Worm (Caenorhabditis elegans): ENCODE measurements around the gene dars-1.

DNA sequence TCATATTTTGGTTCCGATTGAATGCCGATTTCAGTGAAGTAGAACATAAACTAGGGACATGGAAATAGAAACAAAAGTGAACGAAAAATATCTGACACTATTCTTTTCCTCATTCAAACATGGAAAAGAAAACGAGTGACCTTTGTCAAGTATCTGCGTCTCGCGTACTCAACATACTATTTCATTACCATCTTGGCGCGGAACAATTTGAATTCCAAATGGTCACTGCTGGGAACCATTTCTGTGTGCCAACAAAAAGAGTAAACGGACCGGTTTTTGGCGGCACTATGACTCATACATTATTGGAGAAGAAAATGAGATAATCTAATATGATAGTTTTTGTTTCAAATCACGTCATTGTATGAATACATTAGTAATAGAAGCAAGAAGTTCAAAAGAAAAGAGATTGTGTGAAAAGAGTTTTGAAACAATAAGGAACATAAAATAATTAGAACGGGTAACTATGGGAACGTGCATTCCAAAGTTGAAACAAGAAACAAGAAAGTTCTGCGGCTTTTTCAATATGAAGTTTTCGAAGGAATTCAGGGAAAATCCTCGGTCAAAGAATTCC, 8.5 kb downstream of the dars-1 start:
- TF ChIP-seq ztf-23 (GFP tag; IDR thresholded peaks at IDR 0.05) (no peak), tab-1 (GFP tag; IDR thresholded peaks at IDR 0.05) (no peak), T22C8.4 (GFP tag; IDR thresholded peaks at IDR 0.05) (no peak), klf-2 (GFP tag; conservative IDR thresholded peaks at IDR 0.05) (no peak), cog-1 (tag; optimal IDR thresholded peaks at IDR 0.05) (no peak), flt-1 (GFP tag; IDR thresholded peaks at IDR 0.05) (no peak), ref-1 (GFP tag; conservative IDR thresholded peaks at IDR 0.05) (no peak), ztf-29 (GFP tag; IDR thresholded peaks at IDR 0.05) (no peak), med-1 (GFP tag; optimal IDR thresholded peaks at IDR 0.05; ENCODE audit: insufficient read depth) (no peak)

All from whole organism, midembryonic.